Fruit fly (Drosophila melanogaster) whole organism, prepupa: ENCODE measurements around the gene Ca-beta.
A peak's percentile ranks its signal among the peaks of the same experiment; 100 is the strongest.

Experiments
- Blimp-1 ChIP-seq: fragments of 200-800 bp; sonication (Bioruptor generic); optimal IDR thresholded peaks from 3 replicates; lab custom pipeline; 2017; ENCODE audit warnings: missing biosample characterization, missing genetic modification characterization, mild to moderate bottlenecking, moderate library complexity, missing genetic modification reagents
- CG10631 ChIP-seq: fragments of 200-800 bp; sonication (Bioruptor generic); optimal IDR thresholded peaks from 2 replicates; lab custom pipeline; 2016; ENCODE audit warnings: missing biosample characterization, missing genetic modification characterization
- CG10669 ChIP-seq: fragments of 200-800 bp; sonication (Bioruptor generic); optimal IDR thresholded peaks from 3 replicates; lab custom pipeline; 2018; ENCODE audit warnings: missing biosample characterization, mild to moderate bottlenecking, missing genetic modification characterization, moderate library complexity
- CG11902 ChIP-seq: fragments of 200-800 bp; sonication (Bioruptor generic); optimal IDR thresholded peaks from 3 replicates; lab custom pipeline; 2016; ENCODE audit warnings: missing biosample characterization, missing genetic modification characterization
- CG15336 ChIP-seq: fragments of 200-800 bp; sonication (Bioruptor generic); IDR thresholded peaks from 2 replicates; pipeline ENCODE4 v1.3.6; 2022; ENCODE audit warnings: missing biosample characterization, missing genetic modification characterization
- CG1621 ChIP-seq: fragments of 200-800 bp; sonication (Bioruptor generic); optimal IDR thresholded peaks from 3 replicates; lab custom pipeline; 2018; ENCODE audit warnings: missing biosample characterization, mild to moderate bottlenecking, missing genetic modification characterization
- CG16779 ChIP-seq: fragments of 200-800 bp; sonication (Bioruptor generic); optimal IDR thresholded peaks from 3 replicates; lab custom pipeline; 2017; ENCODE audit warnings: missing biosample characterization, mild to moderate bottlenecking, missing genetic modification characterization
- CG3032 ChIP-seq: fragments of 200-800 bp; optimal IDR thresholded peaks from 2 replicates; lab custom pipeline; 2019; ENCODE audit warnings: missing biosample characterization, mild to moderate bottlenecking, missing genetic modification characterization, moderate library complexity
- CG32006 ChIP-seq: fragments of 200-800 bp; sonication (Bioruptor generic); optimal IDR thresholded peaks from 3 replicates; lab custom pipeline; 2017; ENCODE audit warnings: missing biosample characterization, mild to moderate bottlenecking, missing genetic modification characterization
- CG34406 ChIP-seq: fragments of 200-800 bp; sonication (Bioruptor generic); optimal IDR thresholded peaks from 3 replicates; lab custom pipeline; 2016; ENCODE audit warnings: missing biosample characterization, missing genetic modification characterization
- CG3919 ChIP-seq: fragments of 200-800 bp; sonication (Bioruptor generic); optimal IDR thresholded peaks from 3 replicates; lab custom pipeline; 2016; ENCODE audit warnings: missing biosample characterization, missing genetic modification characterization
- CG4318 ChIP-seq: fragments of 200-800 bp; sonication (Bioruptor generic); optimal IDR thresholded peaks from 3 replicates; lab custom pipeline; 2017; ENCODE audit warnings: missing biosample characterization, mild to moderate bottlenecking, missing genetic modification characterization
- CG6163 ChIP-seq: fragments of 200-800 bp; sonication (Bioruptor generic); IDR thresholded peaks from 3 replicates; pipeline ENCODE4 v1.3.6; 2022; ENCODE audit warnings: missing biosample characterization, missing genetic modification characterization
- CG6276 ChIP-seq: fragments of 200-800 bp; sonication (Bioruptor generic); optimal IDR thresholded peaks from 2 replicates; lab custom pipeline; 2017; ENCODE audit warnings: missing biosample characterization, mild to moderate bottlenecking, missing genetic modification characterization
- CG6854 ChIP-seq: fragments of 200-800 bp; sonication (Bioruptor generic); optimal IDR thresholded peaks from 2 replicates; lab custom pipeline; 2017; ENCODE audit warnings: missing biosample characterization, mild to moderate bottlenecking, missing genetic modification characterization
- CG7368 ChIP-seq: fragments of 200-800 bp; sonication (Bioruptor generic); optimal IDR thresholded peaks from 3 replicates; lab custom pipeline; 2016; ENCODE audit warnings: missing biosample characterization, missing genetic modification characterization
- CG8119 ChIP-seq: fragments of 200-800 bp; sonication (Bioruptor generic); IDR thresholded peaks from 3 replicates; pipeline ENCODE4 v1.3.6; 2022; ENCODE audit warnings: missing biosample characterization, missing genetic modification characterization
- CG8319 ChIP-seq: fragments of 200-800 bp; sonication (Bioruptor generic); optimal IDR thresholded peaks from 3 replicates; lab custom pipeline; 2016; ENCODE audit warnings: missing biosample characterization, missing genetic modification characterization
- CG8632 ChIP-seq: fragments of 200-800 bp; sonication (Bioruptor generic); optimal IDR thresholded peaks from 3 replicates; lab custom pipeline; 2016; ENCODE audit warnings: missing biosample characterization, missing genetic modification characterization
- CG9139 ChIP-seq: fragments of 200-800 bp; sonication (Bioruptor generic); optimal IDR thresholded peaks from 3 replicates; lab custom pipeline; 2017; ENCODE audit warnings: missing biosample characterization, mild to moderate bottlenecking, missing genetic modification characterization
- Eip75B ChIP-seq: fragments of 200-800 bp; sonication (Bioruptor generic); optimal IDR thresholded peaks from 3 replicates; lab custom pipeline; 2016; ENCODE audit warnings: missing biosample characterization, missing genetic modification characterization
- Eip78C ChIP-seq: fragments of 200-800 bp; sonication (Bioruptor generic); peaks from one replicate; lab custom pipeline; 2016; ENCODE audit warnings: missing biosample characterization, missing genetic modification characterization
- Eip93F ChIP-seq: fragments of 200-800 bp; sonication (Bioruptor generic); optimal IDR thresholded peaks from 2 replicates; lab custom pipeline; 2016; ENCODE audit warnings: missing biosample characterization, mild to moderate bottlenecking, missing genetic modification characterization
- Ets96B ChIP-seq: fragments of 200-800 bp; optimal IDR thresholded peaks from 2 replicates; lab custom pipeline; 2019; ENCODE audit warnings: missing biosample characterization, mild to moderate bottlenecking, missing genetic modification characterization, moderate library complexity
- Hr38 ChIP-seq: sonication (Bioruptor generic); optimal IDR thresholded peaks from 2 replicates; lab custom pipeline; 2016; ENCODE audit warnings: missing biosample characterization, missing genetic modification characterization
- Hr4 ChIP-seq: fragments of 200-800 bp; sonication (Bioruptor generic); optimal IDR thresholded peaks from 3 replicates; lab custom pipeline; 2016; ENCODE audit warnings: missing biosample characterization, missing genetic modification characterization
- Lpt ChIP-seq: fragments of 200-800 bp; sonication (Bioruptor generic); optimal IDR thresholded peaks from 3 replicates; lab custom pipeline; 2016; ENCODE audit warnings: missing biosample characterization, missing genetic modification characterization
- Met ChIP-seq: fragments of 200-800 bp; sonication (Bioruptor generic); optimal IDR thresholded peaks from 3 replicates; lab custom pipeline; 2016; ENCODE audit warnings: missing biosample characterization, missing genetic modification characterization
- OdsH ChIP-seq: fragments of 200-800 bp; sonication (Bioruptor generic); optimal IDR thresholded peaks from 3 replicates; lab custom pipeline; 2016; ENCODE audit warnings: missing biosample characterization, missing genetic modification characterization
- Smox ChIP-seq: fragments of 200-800 bp; sonication (Bioruptor generic); optimal IDR thresholded peaks from 3 replicates; lab custom pipeline; 2016; ENCODE audit warnings: missing biosample characterization, missing genetic modification characterization
- achi ChIP-seq: fragments of 200-800 bp; sonication (Bioruptor generic); optimal IDR thresholded peaks from 3 replicates; lab custom pipeline; 2016; ENCODE audit warnings: missing biosample characterization, missing genetic modification characterization
- acj6 ChIP-seq: fragments of 200-800 bp; sonication (Bioruptor generic); optimal IDR thresholded peaks from 3 replicates; lab custom pipeline; 2016; ENCODE audit warnings: missing biosample characterization, missing genetic modification characterization
- eg ChIP-seq: fragments of 200-800 bp; sonication (Bioruptor generic); IDR thresholded peaks from 3 replicates; pipeline ENCODE4 v1.3.6; 2022; ENCODE audit warnings: missing biosample characterization, missing genetic modification characterization
- esn ChIP-seq: fragments of 200-800 bp; sonication (Bioruptor generic); optimal IDR thresholded peaks from 2 replicates; lab custom pipeline; 2016; ENCODE audit warnings: missing biosample characterization, mild to moderate bottlenecking, missing genetic modification characterization, moderate library complexity
- fd85E ChIP-seq: fragments of 200-800 bp; sonication (Bioruptor generic); optimal IDR thresholded peaks from 3 replicates; lab custom pipeline; 2016; ENCODE audit warnings: missing biosample characterization, missing genetic modification characterization
- fkh ChIP-seq: fragments of 200-800 bp; sonication (Bioruptor generic); optimal IDR thresholded peaks from 3 replicates; lab custom pipeline; 2017; ENCODE audit warnings: missing biosample characterization, mild to moderate bottlenecking, missing genetic modification characterization, moderate library complexity
- lz ChIP-seq: fragments of 200-800 bp; sonication (Bioruptor generic); optimal IDR thresholded peaks from 3 replicates; lab custom pipeline; 2016; ENCODE audit warnings: missing biosample characterization, missing genetic modification characterization
- pdm3 ChIP-seq: fragments of 200-800 bp; sonication (Bioruptor generic); optimal IDR thresholded peaks from 3 replicates; lab custom pipeline; 2016; ENCODE audit warnings: missing biosample characterization, missing genetic modification characterization
- spab ChIP-seq: fragments of 200-800 bp; sonication (Bioruptor generic); optimal IDR thresholded peaks from 2 replicates; lab custom pipeline; 2017; ENCODE audit warnings: missing biosample characterization, mild to moderate bottlenecking, missing genetic modification characterization, missing genetic modification reagents
- ss ChIP-seq, 2 experiments: fragments of 200-800 bp; sonication (Bioruptor generic); optimal IDR thresholded peaks; 2 replicates in 1 of 2; 3 replicates in 1 of 2; lab custom pipeline; 2017 to 2018; ENCODE audit warnings: mild to moderate bottlenecking in 2 of 2, missing biosample characterization in 2 of 2, missing genetic modification characterization in 2 of 2, moderate library complexity in 1 of 2
- svp ChIP-seq: fragments of 200-800 bp; sonication (Bioruptor generic); peaks from one replicate; lab custom pipeline; 2016; ENCODE audit warnings: missing biosample characterization, missing genetic modification characterization
- topi ChIP-seq: fragments of 200-800 bp; sonication (Bioruptor generic); optimal IDR thresholded peaks from 3 replicates; lab custom pipeline; 2016; ENCODE audit warnings: missing biosample characterization, missing genetic modification characterization
- vri ChIP-seq: fragments of 200-800 bp; sonication (Bioruptor generic); optimal IDR thresholded peaks from 3 replicates; lab custom pipeline; 2016; ENCODE audit warnings: missing biosample characterization, mild to moderate bottlenecking, missing genetic modification characterization

Gene Ca-beta

DNA sequence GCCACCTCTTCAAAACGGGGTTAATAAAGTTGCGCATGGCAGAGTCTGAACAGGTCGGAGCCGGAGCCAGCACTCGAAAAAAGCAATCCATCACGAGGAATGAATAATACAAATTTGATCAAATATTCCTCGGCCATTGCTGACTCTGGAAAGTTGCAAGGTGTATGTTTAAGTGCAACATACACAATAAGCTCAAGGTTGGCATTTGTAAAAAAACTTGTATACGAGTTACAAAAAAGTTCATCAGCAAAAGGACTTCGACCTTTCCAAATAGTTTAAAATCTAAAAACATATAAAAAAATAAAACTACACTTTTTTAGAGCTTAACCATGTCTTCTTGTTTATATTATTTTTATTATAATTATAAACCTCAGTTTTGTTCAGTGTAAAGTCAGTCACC lies 2.6 kb downstream of the Ca-beta start:
- TF ChIP-seq CG32006 (peak; percentile 65), svp (GFP tag; lab: Kevin White, UChicago) (peak; percentile 48), CG34406 (GFP tag; lab: Kevin White, UChicago) (peak; percentile 17), ss (GFP tag; optimal IDR thresholded peaks at IDR 0.05; lab: Kevin White, UChicago) (no peak), CG6276 (GFP tag; lab: Kevin White, UChicago) (peak; percentile 4), achi (peak; percentile 19), Eip93F (no peak), Met (GFP tag; lab: Kevin White, UChicago) (peak; percentile 5), CG10631 (peak; percentile 24), Hr4 (GFP tag; lab: Kevin White, UChicago) (peak; percentile 48), CG15336 (GFP tag; lab: Robert Waterston, UW) (0 out of 2 replicates have a peak, but pooled peaks have one; percentile 32), CG6163 (0 out of 3 replicates have a peak, but pooled peaks have one; percentile 36), esn (GFP tag; lab: Kevin White, UChicago) (no peak), CG8119 (GFP tag; lab: Robert Waterston, UW) (peak; percentile 52; the same call in 2 of the 3 replicates), fd85E (GFP tag; lab: Kevin White, UChicago) (no peak), Ets96B (tag; lab: Kevin White, UChicago) (peak; percentile 18), spab (GFP tag; lab: Kevin White, UChicago) (peak; percentile 6), acj6 (GFP tag; lab: Kevin White, UChicago) (peak; percentile 36), OdsH (GFP tag; lab: Kevin White, UChicago) (peak; percentile 29), Eip78C (peak; percentile 66), CG11902 (no peak), CG7368 (no peak)

DNA sequence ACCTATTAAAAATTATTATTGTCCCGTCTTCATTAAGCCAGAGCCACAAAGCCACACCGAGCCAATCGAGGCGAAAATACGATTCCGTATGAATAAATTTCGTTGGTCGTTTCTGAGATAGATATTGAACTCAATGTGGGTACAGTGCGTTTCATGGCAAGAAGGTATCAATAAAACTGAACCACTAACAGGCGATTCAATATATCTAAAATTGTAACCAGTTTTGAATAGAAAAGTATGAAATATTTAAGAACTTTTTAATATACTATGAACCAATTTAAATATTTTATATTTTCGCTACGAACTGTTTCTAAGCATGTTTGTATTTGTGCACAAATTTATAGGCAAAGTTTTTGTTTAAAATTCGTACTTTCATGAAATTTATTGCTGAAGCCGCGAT lies 4.3 kb downstream of the Ca-beta start:
- TF ChIP-seq eg (GFP tag; lab: Robert Waterston, UW) (0 out of 3 replicates have a peak, but pooled peaks have one; percentile 14), Eip78C (peak; percentile 24), ss (GFP tag; optimal IDR thresholded peaks at IDR 0.05; lab: Kevin White, UChicago) (no peak)

DNA sequence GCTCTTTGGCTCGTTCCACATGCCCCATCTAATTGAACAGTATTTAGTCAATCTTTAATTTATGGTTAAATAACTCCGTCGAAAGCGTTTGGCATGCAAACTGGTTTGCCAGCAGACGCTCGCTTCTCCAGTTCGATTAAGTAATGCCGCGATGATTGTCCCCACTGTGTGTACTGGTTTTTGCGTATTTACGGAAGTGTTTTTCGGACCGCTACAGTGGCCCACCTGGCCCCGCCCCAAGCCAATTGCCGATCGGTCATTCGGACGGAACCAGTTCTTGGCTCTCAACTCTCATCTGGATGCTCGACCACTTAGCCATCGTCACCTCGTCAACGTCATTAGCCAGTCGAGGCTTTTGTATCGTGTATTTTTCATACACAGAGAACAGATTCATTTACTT lies 6.6 kb downstream of the Ca-beta start:
- peak; percentile 69 for TF ChIP-seq vri (GFP tag; lab: Kevin White, UChicago)
- no peak for TF ChIP-seq Smox
- no peak for TF ChIP-seq CG1621 (tag; lab: Kevin White, UChicago)
- TF ChIP-seq CG6854 (GFP tag; lab: Kevin White, UChicago): peak; percentile 55

DNA sequence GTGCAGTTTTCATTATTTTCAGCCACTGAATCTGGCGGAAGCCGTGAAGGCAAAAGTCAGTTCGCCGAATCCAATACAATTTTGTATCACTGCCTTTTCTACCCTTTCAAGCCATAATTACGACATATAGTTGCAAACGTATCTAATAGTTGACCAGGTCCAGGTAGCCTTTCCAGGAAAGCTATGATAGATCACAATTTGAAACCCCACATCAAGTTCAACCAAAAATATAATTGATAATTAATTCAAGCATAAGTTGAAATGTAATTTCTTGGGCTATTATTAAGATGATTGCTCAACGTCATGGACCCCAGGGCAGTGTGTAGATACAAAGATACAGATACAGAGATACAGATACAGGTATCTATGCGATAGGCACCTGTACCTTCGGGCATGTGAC lies 7.1 kb downstream of the Ca-beta start:
- TF ChIP-seq lz (GFP tag; lab: Kevin White, UChicago) (no peak), Eip78C (peak; percentile 63), CG10669 (GFP tag; lab: Kevin White, UChicago) (peak; percentile 5), topi (no peak), CG3032 (tag; lab: Kevin White, UChicago) (peak; percentile 10), svp (GFP tag; lab: Kevin White, UChicago) (peak; percentile 45)
- TF ChIP-seq, all 60 proteins: peak for 4

DNA sequence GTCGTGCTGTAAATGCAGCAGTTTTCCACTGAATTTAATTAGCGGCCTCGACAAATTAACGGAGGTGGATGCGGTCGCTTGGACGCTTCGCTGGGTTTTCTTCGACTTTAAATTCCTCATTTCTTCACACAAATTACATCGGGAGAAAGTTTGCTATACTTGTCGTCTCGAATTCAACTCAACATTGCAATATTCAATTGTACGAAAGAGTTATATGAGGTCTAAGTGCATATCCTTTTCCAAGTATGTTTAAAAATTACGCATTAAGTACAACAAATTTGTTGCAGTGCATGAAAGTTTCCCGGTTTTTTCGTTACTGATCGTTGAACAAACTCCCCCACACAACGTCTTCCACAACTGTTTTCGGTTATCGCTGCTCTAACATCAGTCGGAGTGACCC lies 10.7 kb downstream of the Ca-beta start:
- TF ChIP-seq CG8632 (GFP tag; lab: Kevin White, UChicago) (no peak), pdm3 (GFP tag; lab: Kevin White, UChicago) (peak; percentile 47), Eip75B (no peak), CG16779 (tag; lab: Kevin White, UChicago) (no peak), Hr4 (GFP tag; lab: Kevin White, UChicago) (no peak), CG9139 (GFP tag; lab: Kevin White, UChicago) (no peak), CG15336 (GFP tag; lab: Robert Waterston, UW) (peak; percentile 50; the same call in 1 of the 2 replicates), achi (peak; percentile 34), CG10631 (peak; percentile 11), fd85E (GFP tag; lab: Kevin White, UChicago) (no peak), eg (GFP tag; lab: Robert Waterston, UW) (0 out of 3 replicates have a peak, but pooled peaks have one; percentile 7), fkh (GFP tag; lab: Kevin White, UChicago) (no peak), Blimp-1 (GFP tag; lab: Kevin White, UChicago) (no peak), Smox (peak; percentile 42), CG8119 (GFP tag; lab: Robert Waterston, UW) (peak; percentile 40; the same call in 1 of the 3 replicates), svp (GFP tag; lab: Kevin White, UChicago) (peak; percentile 68), CG3919 (GFP tag; lab: Kevin White, UChicago) (no peak), Hr38 (GFP tag; lab: Kevin White, UChicago) (no peak), topi (no peak), Lpt (peak; percentile 27), CG8319 (GFP tag; lab: Kevin White, UChicago) (no peak), CG4318 (GFP tag; lab: Kevin White, UChicago) (no peak), CG11902 (no peak), acj6 (GFP tag; lab: Kevin White, UChicago) (peak; percentile 18)
